Worm (Caenorhabditis elegans) whole organism, mixed stage, embryonic: Measurements from ENCODE around the gene B0001.7.

Experiments used
- bed-3 ChIP-seq: fragments of 200-800 bp; sonication (Bioruptor generic); optimal IDR thresholded peaks from 3 replicates; lab custom pipeline; 2018; ENCODE audit warnings: mild to moderate bottlenecking, missing genetic modification characterization, moderate library complexity, missing compliant biosample characterization
- ceh-39 ChIP-seq: fragments of 150-350 bp; optimal IDR thresholded peaks from 2 replicates; lab custom pipeline; 2014; ENCODE audit warnings: missing biosample characterization, missing genetic modification characterization
- ceh-43 ChIP-seq: fragments of 200-800 bp; sonication (Bioruptor generic); optimal IDR thresholded peaks from 2 replicates; lab custom pipeline; 2018; ENCODE audit warnings: mild to moderate bottlenecking, missing genetic modification characterization, moderate library complexity, missing compliant biosample characterization
- ceh-83 ChIP-seq: fragments of 200-800 bp; sonication (Bioruptor generic); optimal IDR thresholded peaks from 2 replicates; lab custom pipeline; 2018; ENCODE audit warnings: mild to moderate bottlenecking, missing genetic modification characterization, missing compliant biosample characterization
- cnd-1 ChIP-seq: fragments of 200-800 bp; sonication (Bioruptor generic); optimal IDR thresholded peaks from 2 replicates; lab custom pipeline; 2018; ENCODE audit warnings: mild to moderate bottlenecking, missing genetic modification characterization, missing compliant biosample characterization
- drap-1 ChIP-seq: fragments of 200-800 bp; sonication (Bioruptor generic); optimal IDR thresholded peaks from 3 replicates; lab custom pipeline; 2018; ENCODE audit warnings: mild to moderate bottlenecking, missing genetic modification characterization, missing compliant biosample characterization
- elt-1 ChIP-seq: sonication (generic microtip); optimal IDR thresholded peaks from 2 replicates; lab custom pipeline; 2017; ENCODE audit warnings: missing genetic modification characterization, mild to moderate bottlenecking, missing compliant biosample characterization, antibody characterized with exemption, moderate library complexity, borderline replicate concordance; ENCODE audit not compliant: insufficient read depth
- elt-3 ChIP-seq: fragments of 150-350 bp; optimal IDR thresholded peaks from 2 replicates; lab custom pipeline; 2014; ENCODE audit warnings: missing biosample characterization, missing genetic modification characterization
- flh-1 ChIP-seq: fragments of 200-800 bp; sonication (Bioruptor generic); optimal IDR thresholded peaks from 2 replicates; lab custom pipeline; 2018; ENCODE audit warnings: mild to moderate bottlenecking, missing genetic modification characterization, moderate library complexity, missing compliant biosample characterization
- ham-2 ChIP-seq: fragments of 200-800 bp; sonication (Bioruptor generic); optimal IDR thresholded peaks from 2 replicates; lab custom pipeline; 2018; ENCODE audit warnings: mild to moderate bottlenecking, missing genetic modification characterization, missing compliant biosample characterization
- lsy-2 ChIP-seq: fragments of 150-350 bp; optimal IDR thresholded peaks from 2 replicates; lab custom pipeline; 2014; ENCODE audit warnings: missing biosample characterization, missing genetic modification characterization
- mab-5 ChIP-seq: fragments of 150-350 bp; optimal IDR thresholded peaks from 2 replicates; lab custom pipeline; 2014; ENCODE audit warnings: missing biosample characterization, missing genetic modification characterization
- mls-2 ChIP-seq: sonication (generic microtip); optimal IDR thresholded peaks from 2 replicates; lab custom pipeline; 2016; ENCODE audit warnings: mild to moderate bottlenecking, missing genetic modification characterization, moderate library complexity, missing compliant biosample characterization
- nhr-12 ChIP-seq: fragments of 150-350 bp; optimal IDR thresholded peaks from 2 replicates; lab custom pipeline; 2014; ENCODE audit warnings: missing biosample characterization, missing genetic modification characterization
- nhr-2 ChIP-seq: fragments of 150-350 bp; optimal IDR thresholded peaks from 2 replicates; lab custom pipeline; 2014; ENCODE audit warnings: missing biosample characterization, missing genetic modification characterization
- nhr-237 ChIP-seq: fragments of 150-350 bp; optimal IDR thresholded peaks from 2 replicates; lab custom pipeline; 2014; ENCODE audit warnings: missing biosample characterization, missing genetic modification characterization
- nhr-76 ChIP-seq: sonication (generic microtip); optimal IDR thresholded peaks from 2 replicates; lab custom pipeline; 2017; ENCODE audit warnings: missing biosample characterization, missing genetic modification characterization
- sem-2 ChIP-seq: fragments of 200-800 bp; sonication (Bioruptor generic); optimal IDR thresholded peaks from 2 replicates; lab custom pipeline; 2018; ENCODE audit warnings: mild to moderate bottlenecking, missing genetic modification characterization, missing compliant biosample characterization
- snpc-4 ChIP-seq: fragments of 150-350 bp; optimal IDR thresholded peaks from 2 replicates; lab custom pipeline; 2014; ENCODE audit warnings: missing biosample characterization, missing genetic modification characterization
- sptf-1 ChIP-seq: sonication (generic microtip); optimal IDR thresholded peaks from 2 replicates; lab custom pipeline; 2017; ENCODE audit warnings: mild to moderate bottlenecking, missing genetic modification characterization, moderate library complexity, missing compliant biosample characterization
- tbx-8 ChIP-seq: fragments of 200-800 bp; sonication (Bioruptor generic); optimal IDR thresholded peaks from 2 replicates; lab custom pipeline; 2018; ENCODE audit warnings: mild to moderate bottlenecking, missing genetic modification characterization, moderate library complexity, missing compliant biosample characterization
- unc-120 ChIP-seq: sonication (generic microtip); optimal IDR thresholded peaks from 2 replicates; lab custom pipeline; 2017; ENCODE audit warnings: missing genetic modification characterization, missing compliant biosample characterization; ENCODE audit not compliant: poor library complexity, severe bottlenecking
- unc-39 ChIP-seq: fragments of 150-350 bp; optimal IDR thresholded peaks from 2 replicates; lab custom pipeline; 2014; ENCODE audit warnings: missing biosample characterization, missing genetic modification characterization
- unc-62 ChIP-seq: fragments of 150-350 bp; optimal IDR thresholded peaks from 2 replicates; lab custom pipeline; 2014; ENCODE audit warnings: missing biosample characterization, missing genetic modification reagents, missing genetic modification characterization
- zip-8 ChIP-seq: fragments of 150-350 bp; optimal IDR thresholded peaks from 2 replicates; lab custom pipeline; 2014; ENCODE audit warnings: missing biosample characterization, missing genetic modification characterization
- ztf-11 ChIP-seq: fragments of 150-350 bp; optimal IDR thresholded peaks from 2 replicates; lab custom pipeline; 2014; ENCODE audit warnings: missing biosample characterization, missing genetic modification characterization

The B0001.7 gene

DNA sequence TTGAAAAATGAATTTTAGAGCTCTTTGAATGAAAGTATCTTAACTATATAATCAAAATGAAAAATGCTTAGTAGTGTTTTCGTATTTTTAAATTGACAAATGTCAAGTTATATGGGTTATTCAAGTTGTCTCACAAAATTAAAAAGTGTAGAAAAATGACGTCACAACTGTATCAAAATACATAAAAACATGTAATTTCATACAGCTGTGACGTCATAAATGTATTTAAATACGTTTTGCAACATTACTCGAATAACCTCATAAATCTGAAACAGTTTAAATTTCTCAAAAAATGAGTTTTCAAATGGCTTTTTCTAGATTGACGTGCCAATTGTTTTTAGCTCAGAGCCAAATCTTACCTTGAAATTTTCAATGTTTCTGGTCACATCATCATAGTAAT is 44.3 kb downstream of the B0001.7 start:
- TF ChIP-seq elt-1 (no peak), sem-2 (no peak), drap-1 (no peak), zip-8 (tag; lab: Kevin White, UChicago) (peak; percentile 98), flh-1 (GFP tag; lab: Kevin White, UChicago) (no peak), unc-120 (no peak), ceh-83 (GFP tag; lab: Kevin White, UChicago) (no peak), nhr-237 (tag; lab: Kevin White, UChicago) (no peak)
- TF ChIP-seq, all 35 proteins: peak for 1

DNA sequence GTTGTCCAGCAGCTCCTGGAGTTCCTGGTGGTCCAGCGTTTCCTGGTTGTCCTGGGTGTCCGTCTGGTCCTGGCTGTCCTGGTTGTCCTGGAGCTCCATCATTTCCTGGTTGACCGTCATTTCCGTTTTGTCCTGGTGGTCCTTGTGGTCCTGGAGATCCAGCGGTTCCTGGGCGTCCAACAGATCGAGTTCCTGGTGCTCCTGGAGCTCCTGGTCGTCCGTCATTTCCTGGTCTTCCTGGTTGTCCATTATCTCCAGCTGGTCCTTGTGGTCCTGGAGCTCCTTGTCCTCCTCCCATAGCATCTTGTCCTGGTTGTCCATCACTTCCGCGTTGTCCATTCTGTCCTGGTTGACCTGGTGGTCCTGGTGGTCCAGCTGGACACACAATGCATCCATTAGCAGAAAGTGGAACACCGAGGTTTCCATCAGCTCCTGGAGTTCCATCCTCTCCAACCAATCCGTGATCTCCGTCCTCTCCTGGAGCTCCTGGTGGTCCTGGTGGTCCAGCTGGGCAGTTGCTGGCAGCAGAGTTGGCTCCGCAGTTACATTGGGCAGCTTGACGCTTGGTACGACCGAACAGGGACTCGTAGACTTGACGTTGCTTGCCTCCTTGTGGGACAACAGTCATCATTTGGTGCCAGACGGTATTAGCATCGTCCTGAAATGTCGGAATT is 44.9 kb downstream of the B0001.7 start:
- TF ChIP-seq elt-3 (tag; lab: Kevin White, UChicago): no peak
- no peak for TF ChIP-seq ztf-11 (tag; lab: Kevin White, UChicago)
- no peak for TF ChIP-seq cnd-1 (tag; lab: Kevin White, UChicago)
- TF ChIP-seq sptf-1 (tag; lab: Kevin White, UChicago): no peak
- no peak for TF ChIP-seq bed-3 (GFP tag; lab: Kevin White, UChicago)
- TF ChIP-seq snpc-4 (tag; lab: Kevin White, UChicago): no peak
- TF ChIP-seq mls-2: no peak
- no peak for TF ChIP-seq nhr-2
- no peak for TF ChIP-seq ceh-39
- TF ChIP-seq nhr-76 (tag; lab: Kevin White, UChicago): no peak
- TF ChIP-seq ceh-83 (GFP tag; lab: Kevin White, UChicago): no peak
- no peak for TF ChIP-seq nhr-237 (tag; lab: Kevin White, UChicago)
- no peak for TF ChIP-seq nhr-12 (tag; lab: Kevin White, UChicago)
- no peak for TF ChIP-seq elt-1
- no peak for TF ChIP-seq ham-2 (GFP tag; lab: Kevin White, UChicago)
- TF ChIP-seq mab-5 (tag; lab: Kevin White, UChicago): no peak
- TF ChIP-seq unc-39 (tag; lab: Kevin White, UChicago): no peak
- TF ChIP-seq sem-2: no peak

DNA sequence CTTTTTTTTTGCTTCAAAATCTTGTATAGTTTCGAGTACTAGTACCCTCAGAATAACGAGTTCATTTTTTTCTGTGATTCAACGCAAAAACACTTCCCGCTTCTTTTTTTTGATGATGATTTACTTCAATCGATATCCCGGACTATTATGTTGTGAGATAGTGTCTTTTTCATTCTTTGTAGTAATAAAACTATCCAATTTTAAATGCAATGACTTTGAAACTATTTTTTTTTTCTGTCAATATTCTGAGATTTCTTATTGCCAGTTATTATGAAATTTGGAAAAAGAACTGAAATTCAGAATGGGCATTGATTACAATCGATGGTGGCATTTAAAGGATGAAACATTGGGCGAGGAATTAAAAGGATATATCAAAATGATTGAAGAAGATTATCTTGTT is 48.5 kb downstream of the B0001.7 start, which contains the start of gene M18.3:
M18.3 (plus strand) TSS at position 301 of the 400 bp plus-strand sequence.
- TF ChIP-seq drap-1 (no peak), nhr-2 (no peak), nhr-76 (tag; lab: Kevin White, UChicago) (no peak), unc-62 (no peak), ztf-11 (tag; lab: Kevin White, UChicago) (no peak), sem-2 (no peak), flh-1 (GFP tag; lab: Kevin White, UChicago) (no peak), tbx-8 (GFP tag; lab: Kevin White, UChicago) (no peak), sptf-1 (tag; lab: Kevin White, UChicago) (no peak), ceh-43 (GFP tag; lab: Kevin White, UChicago) (no peak), ham-2 (GFP tag; lab: Kevin White, UChicago) (no peak), lsy-2 (no peak), zip-8 (tag; lab: Kevin White, UChicago) (no peak)
